Fruit fly (Drosophila melanogaster) whole organism, embryonic: ENCODE measurements around the gene Ror.

ENCODE experiments used
- Atf-2 ChIP-seq: fragments of 200-800 bp; sonication (Bioruptor generic); optimal IDR thresholded peaks from 2 replicates; lab custom pipeline; 2016; ENCODE audit warnings: missing biosample characterization, missing genetic modification characterization
- CG12155 ChIP-seq: fragments of 200-800 bp; sonication (Bioruptor generic); optimal IDR thresholded peaks from 3 replicates; lab custom pipeline; 2016; ENCODE audit warnings: missing biosample characterization, missing genetic modification characterization
- GATAe ChIP-seq: fragments of 200-800 bp; sonication (Bioruptor generic); conservative IDR thresholded peaks from 2 replicates; pipeline ENCODE4 v1.3.6; 2022; ENCODE audit warnings: missing biosample characterization, missing genetic modification characterization
- Lhr ChIP-seq: fragments of 200-800 bp; sonication (Bioruptor generic); optimal IDR thresholded peaks from 3 replicates; lab custom pipeline; 2017; ENCODE audit warnings: mild to moderate bottlenecking, missing biosample characterization, missing genetic modification reagents, missing genetic modification characterization
- NC2α ChIP-seq: fragments of 200-800 bp; sonication (Bioruptor generic); optimal IDR thresholded peaks from 2 replicates; lab custom pipeline; 2016; ENCODE audit warnings: missing biosample characterization, missing genetic modification characterization
- Sry-δ ChIP-seq: fragments of 200-800 bp; sonication (Bioruptor generic); optimal IDR thresholded peaks from 2 replicates; lab custom pipeline; 2016; ENCODE audit warnings: missing biosample characterization, missing genetic modification characterization
- dmrt11E ChIP-seq: fragments of 200-800 bp; sonication (Bioruptor generic); optimal IDR thresholded peaks from 3 replicates; lab custom pipeline; 2018; ENCODE audit warnings: missing biosample characterization, mild to moderate bottlenecking, missing genetic modification characterization, moderate library complexity
- mirr ChIP-seq: fragments of 200-800 bp; sonication (Bioruptor generic); optimal IDR thresholded peaks from 3 replicates; lab custom pipeline; 2018; ENCODE audit warnings: missing biosample characterization, mild to moderate bottlenecking, missing genetic modification characterization
- trem ChIP-seq: fragments of 200-800 bp; optimal IDR thresholded peaks from 3 replicates; lab custom pipeline; 2019; ENCODE audit warnings: missing biosample characterization, mild to moderate bottlenecking, missing genetic modification characterization, moderate library complexity

DNA sequence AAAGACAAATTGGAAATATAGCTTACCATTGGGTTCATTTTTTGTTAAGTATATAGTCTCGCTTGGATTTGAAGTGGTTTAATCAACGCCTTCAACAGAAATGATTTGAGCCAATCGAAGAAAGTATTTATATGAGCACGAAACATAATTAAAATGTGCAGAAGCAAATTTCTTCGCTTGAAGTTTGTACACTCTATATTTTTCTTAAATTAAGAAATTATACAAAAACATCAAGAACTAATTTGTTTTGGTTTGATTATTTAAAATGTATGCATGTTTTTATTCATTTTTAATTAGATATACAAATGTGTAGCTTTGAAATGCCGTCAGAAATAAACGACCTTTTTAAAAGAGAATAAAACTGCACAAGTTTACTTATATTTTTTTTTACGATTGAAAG is 50.3 kb downstream of the Ror start, which contains the start of gene CG13138:
- TF ChIP-seq Sry-δ (GFP tag; lab: Kevin White, UChicago) (no peak), trem (tag; lab: Kevin White, UChicago) (no peak), GATAe (GFP tag; lab: Robert Waterston, UW) (no peak), dmrt11E (tag; lab: Kevin White, UChicago) (no peak), NC2α (GFP tag; lab: Kevin White, UChicago) (no peak), mirr (GFP tag; lab: Kevin White, UChicago) (no peak), Lhr (GFP tag; lab: Kevin White, UChicago) (no peak), CG12155 (no peak), Atf-2 (GFP tag; lab: Kevin White, UChicago) (no peak)
